Fruit fly (Drosophila melanogaster): ENCODE data around the gene nes.

- TF ChIP-seq CG1620 (GFP tag; optimal IDR thresholded peaks at IDR 0.05) = no peak
- TF ChIP-seq tj (GFP tag; optimal IDR thresholded peaks at IDR 0.05) = no peak
- no peak for TF ChIP-seq Clk (GFP tag; optimal IDR thresholded peaks at IDR 0.05)
- TF ChIP-seq pad (GFP tag; optimal IDR thresholded peaks at IDR 0.05) = no peak
- no peak for TF ChIP-seq cnc (optimal IDR thresholded peaks at IDR 0.05)
- no peak for TF ChIP-seq Crg-1 (GFP tag; optimal IDR thresholded peaks at IDR 0.05)
- TF ChIP-seq CG33017 (tag; optimal IDR thresholded peaks at IDR 0.05) = no peak
- no peak for TF ChIP-seq kay (GFP tag; ENCODE audit: borderline replicate concordance)
Measured at dm6 chr3L:19291465-19292413, 31.3 kb upstream of the nes start.
